Worm (Caenorhabditis elegans): Measurements from ENCODE around the gene gcy-20.

DNA sequence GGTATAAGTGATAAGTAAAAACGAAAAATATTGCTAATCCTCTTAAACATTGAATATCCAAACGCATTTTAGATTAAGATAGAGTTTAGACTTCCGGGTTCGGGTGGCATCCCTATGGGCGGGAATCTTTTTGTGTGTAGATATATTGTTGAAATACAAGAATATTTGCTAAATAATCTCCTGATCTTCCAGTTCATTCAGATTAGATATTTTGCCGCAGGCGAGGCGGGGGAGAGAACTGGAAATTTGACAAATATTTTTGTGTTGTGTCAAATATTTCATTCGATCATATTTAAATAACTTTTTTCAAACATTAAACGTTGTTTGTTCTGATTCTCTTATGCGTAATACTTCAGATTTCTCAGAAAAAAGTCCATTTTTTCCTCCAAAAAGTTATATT lies 43.8 kb downstream of the gcy-20 start, which contains the start of gene oac-15:
- TF ChIP-seq ztf-4 (tag; optimal IDR thresholded peaks at IDR 0.05) (no peak), nhr-11 (tag; optimal IDR thresholded peaks at IDR 0.05) (no peak), snpc-4 (tag; optimal IDR thresholded peaks at IDR 0.05) (no peak), ZK546.5 (tag; optimal IDR thresholded peaks at IDR 0.05) (no peak), fkh-10 (GFP tag; optimal IDR thresholded peaks at IDR 0.05) (no peak)

Data from whole organism, L3 larva.